Fruit fly (Drosophila melanogaster): ENCODE measurements around the gene CapaR.

CapaR gene

dm6 chr3L:21533270-21533948 lies 28.6 kb downstream of the CapaR start, which contains the start of gene Mkrn1 (continued):
- TF ChIP-seq mld (GFP tag; IDR thresholded peaks at IDR 0.05; ENCODE audit: partially characterized antibody): peak; percentile 78
- no peak for TF ChIP-seq CG12071 (GFP tag; optimal IDR thresholded peaks at IDR 0.05)
- no peak for TF ChIP-seq gem (tag; optimal IDR thresholded peaks at IDR 0.05)
- TF ChIP-seq CG34224 (GFP tag; IDR thresholded peaks at IDR 0.05; ENCODE audit: partially characterized antibody): peak; percentile 62; the same call in 2 of the 3 replicates
- no peak for TF ChIP-seq ERR (GFP tag; optimal IDR thresholded peaks at IDR 0.05)
- TF ChIP-seq slbo (GFP tag; IDR thresholded peaks at IDR 0.05): no peak
- TF ChIP-seq Scr (GFP tag; IDR thresholded peaks at IDR 0.05; ENCODE audit: partially characterized antibody): peak; percentile 76
- TF ChIP-seq sqz (GFP tag; optimal IDR thresholded peaks at IDR 0.05): no peak
- TF ChIP-seq tll (GFP tag; optimal IDR thresholded peaks at IDR 0.05): no peak
- TF ChIP-seq schlank (tag; optimal IDR thresholded peaks at IDR 0.05): no peak
- TF ChIP-seq peb (GFP tag; IDR thresholded peaks at IDR 0.05): no peak
- no peak for TF ChIP-seq CG9817 (tag; optimal IDR thresholded peaks at IDR 0.05)
- TF ChIP-seq CG12769 (tag; optimal IDR thresholded peaks at IDR 0.05): no peak
- no peak for TF ChIP-seq CG10209 (GFP tag; optimal IDR thresholded peaks at IDR 0.05)
- no peak for TF ChIP-seq Six4 (GFP tag; optimal IDR thresholded peaks at IDR 0.05)
- TF ChIP-seq GATAe (GFP tag; conservative IDR thresholded peaks at IDR 0.05): no peak
- peak; percentile 79 for TF ChIP-seq ato (GFP tag; IDR thresholded peaks at IDR 0.05; ENCODE audit: partially characterized antibody)
- peak; percentile 81 for TF ChIP-seq CG9797 (GFP tag; optimal IDR thresholded peaks at IDR 0.05)
- TF ChIP-seq CG11456 (GFP tag; IDR thresholded peaks at IDR 0.05): no peak
- TF ChIP-seq Blimp-1 (GFP tag; optimal IDR thresholded peaks at IDR 0.05): no peak
- no peak for TF ChIP-seq Dbx (GFP tag; IDR thresholded peaks at IDR 0.05)
- no peak for TF ChIP-seq Ravus (GFP tag; IDR thresholded peaks at IDR 0.05)
- no peak for TF ChIP-seq Gug (GFP tag; IDR thresholded peaks at IDR 0.05)
- peak; percentile 94 for TF ChIP-seq pfk (GFP tag; optimal IDR thresholded peaks at IDR 0.05)
- no peak for TF ChIP-seq Side (GFP tag; optimal IDR thresholded peaks at IDR 0.05)
- TF ChIP-seq unc-4 (GFP tag; IDR thresholded peaks at IDR 0.05; ENCODE audit: partially characterized antibody): peak; percentile 41; the same call in 1 of the 2 replicates
- no peak for TF ChIP-seq Nf-YC (tag; optimal IDR thresholded peaks at IDR 0.05)
- TF ChIP-seq Doc2 (GFP tag; IDR thresholded peaks at IDR 0.05): no peak
- TF ChIP-seq cato (GFP tag; optimal IDR thresholded peaks at IDR 0.05; ENCODE audit: borderline replicate concordance): no peak
- TF ChIP-seq Usf (GFP tag; optimal IDR thresholded peaks at IDR 0.05): no peak
- peak; percentile 35 for TF ChIP-seq CG12659 (GFP tag; optimal IDR thresholded peaks at IDR 0.05)
- no peak for TF ChIP-seq CG8359 (GFP tag; optimal IDR thresholded peaks at IDR 0.05; ENCODE audit: borderline replicate concordance)
- TF ChIP-seq Neu2 (GFP tag; optimal IDR thresholded peaks at IDR 0.05; ENCODE audit: borderline replicate concordance): no peak
- peak; percentile 96 for TF ChIP-seq CG4617 (GFP tag; optimal IDR thresholded peaks at IDR 0.05; ENCODE audit: borderline replicate concordance)
- TF ChIP-seq CG2199 (GFP tag; IDR thresholded peaks at IDR 0.05): no peak
- peak; percentile 31 for TF ChIP-seq CHES-1-like (GFP tag; optimal IDR thresholded peaks at IDR 0.05)
- peak; percentile 94 for TF ChIP-seq CG6791 (GFP tag; IDR thresholded peaks at IDR 0.05; ENCODE audit: partially characterized antibody)
- no peak for TF ChIP-seq danr (GFP tag; IDR thresholded peaks at IDR 0.05)
- no peak for TF ChIP-seq p53 (GFP tag; optimal IDR thresholded peaks at IDR 0.05)
- no peak for TF ChIP-seq Med (GFP tag)
- TF ChIP-seq CG2116 (GFP tag; optimal IDR thresholded peaks at IDR 0.05): peak; percentile 9
- peak; percentile 47 for TF ChIP-seq CG17829 (tag; optimal IDR thresholded peaks at IDR 0.05)
- TF ChIP-seq Spps (tag; optimal IDR thresholded peaks at IDR 0.05): no peak
- no peak for TF ChIP-seq ems (GFP tag; optimal IDR thresholded peaks at IDR 0.05)
- peak; percentile 44 for TF ChIP-seq HmgD (GFP tag; optimal IDR thresholded peaks at IDR 0.05)
- TF ChIP-seq az2 (GFP tag; optimal IDR thresholded peaks at IDR 0.05): no peak
- TF ChIP-seq CG18011 (GFP tag; optimal IDR thresholded peaks at IDR 0.05): no peak
- TF ChIP-seq CG4820 (GFP tag; optimal IDR thresholded peaks at IDR 0.05): no peak
- no peak for TF ChIP-seq bigmax (GFP tag; optimal IDR thresholded peaks at IDR 0.05)

Measured in whole organism, embryonic.